Fruit fly (Drosophila melanogaster) whole organism, prepupa: Measurements from ENCODE around the gene Trm1.

Experiments
- CG11762 ChIP-seq: fragments of 200-800 bp; sonication (Bioruptor generic); optimal IDR thresholded peaks from 3 replicates; lab custom pipeline; 2016; ENCODE audit warnings: missing biosample characterization, missing genetic modification characterization; ENCODE audit not compliant: insufficient read depth
- CG15336 ChIP-seq: fragments of 200-800 bp; sonication (Bioruptor generic); IDR thresholded peaks from 2 replicates; pipeline ENCODE4 v1.3.6; 2022; ENCODE audit warnings: missing biosample characterization, missing genetic modification characterization
- CG1621 ChIP-seq: fragments of 200-800 bp; sonication (Bioruptor generic); optimal IDR thresholded peaks from 3 replicates; lab custom pipeline; 2018; ENCODE audit warnings: missing biosample characterization, mild to moderate bottlenecking, missing genetic modification characterization
- CG16779 ChIP-seq: fragments of 200-800 bp; sonication (Bioruptor generic); optimal IDR thresholded peaks from 3 replicates; lab custom pipeline; 2017; ENCODE audit warnings: missing biosample characterization, mild to moderate bottlenecking, missing genetic modification characterization
- CG3032 ChIP-seq: fragments of 200-800 bp; optimal IDR thresholded peaks from 2 replicates; lab custom pipeline; 2019; ENCODE audit warnings: missing biosample characterization, mild to moderate bottlenecking, missing genetic modification characterization, moderate library complexity
- CG31627 ChIP-seq: fragments of 200-800 bp; sonication (Bioruptor generic); optimal IDR thresholded peaks from 3 replicates; lab custom pipeline; 2016; ENCODE audit warnings: missing biosample characterization, missing genetic modification characterization
- CG32006 ChIP-seq: fragments of 200-800 bp; sonication (Bioruptor generic); optimal IDR thresholded peaks from 3 replicates; lab custom pipeline; 2017; ENCODE audit warnings: missing biosample characterization, mild to moderate bottlenecking, missing genetic modification characterization
- CG34406 ChIP-seq: fragments of 200-800 bp; sonication (Bioruptor generic); optimal IDR thresholded peaks from 3 replicates; lab custom pipeline; 2016; ENCODE audit warnings: missing biosample characterization, missing genetic modification characterization
- CG3919 ChIP-seq: fragments of 200-800 bp; sonication (Bioruptor generic); optimal IDR thresholded peaks from 3 replicates; lab custom pipeline; 2016; ENCODE audit warnings: missing biosample characterization, missing genetic modification characterization
- CG4318 ChIP-seq: fragments of 200-800 bp; sonication (Bioruptor generic); optimal IDR thresholded peaks from 3 replicates; lab custom pipeline; 2017; ENCODE audit warnings: missing biosample characterization, mild to moderate bottlenecking, missing genetic modification characterization
- CG6163 ChIP-seq: fragments of 200-800 bp; sonication (Bioruptor generic); IDR thresholded peaks from 3 replicates; pipeline ENCODE4 v1.3.6; 2022; ENCODE audit warnings: missing biosample characterization, missing genetic modification characterization
- CG6276 ChIP-seq: fragments of 200-800 bp; sonication (Bioruptor generic); optimal IDR thresholded peaks from 2 replicates; lab custom pipeline; 2017; ENCODE audit warnings: missing biosample characterization, mild to moderate bottlenecking, missing genetic modification characterization
- CG6808 ChIP-seq: fragments of 200-800 bp; sonication (Bioruptor generic); optimal IDR thresholded peaks from 3 replicates; lab custom pipeline; 2017; ENCODE audit warnings: missing biosample characterization, missing genetic modification characterization, mild to moderate bottlenecking, moderate library complexity, missing genetic modification reagents
- CG6854 ChIP-seq: fragments of 200-800 bp; sonication (Bioruptor generic); optimal IDR thresholded peaks from 2 replicates; lab custom pipeline; 2017; ENCODE audit warnings: missing biosample characterization, mild to moderate bottlenecking, missing genetic modification characterization
- CG7368 ChIP-seq: fragments of 200-800 bp; sonication (Bioruptor generic); optimal IDR thresholded peaks from 3 replicates; lab custom pipeline; 2016; ENCODE audit warnings: missing biosample characterization, missing genetic modification characterization
- CG8319 ChIP-seq: fragments of 200-800 bp; sonication (Bioruptor generic); optimal IDR thresholded peaks from 3 replicates; lab custom pipeline; 2016; ENCODE audit warnings: missing biosample characterization, missing genetic modification characterization
- CG8632 ChIP-seq: fragments of 200-800 bp; sonication (Bioruptor generic); optimal IDR thresholded peaks from 3 replicates; lab custom pipeline; 2016; ENCODE audit warnings: missing biosample characterization, missing genetic modification characterization
- Eip75B ChIP-seq: fragments of 200-800 bp; sonication (Bioruptor generic); optimal IDR thresholded peaks from 3 replicates; lab custom pipeline; 2016; ENCODE audit warnings: missing biosample characterization, missing genetic modification characterization
- Eip93F ChIP-seq: fragments of 200-800 bp; sonication (Bioruptor generic); optimal IDR thresholded peaks from 2 replicates; lab custom pipeline; 2016; ENCODE audit warnings: missing biosample characterization, mild to moderate bottlenecking, missing genetic modification characterization
- Gug ChIP-seq: fragments of 200-800 bp; sonication (Bioruptor generic); IDR thresholded peaks from 2 replicates; pipeline ENCODE4 v1.3.6; 2022; ENCODE audit warnings: missing biosample characterization, missing genetic modification characterization
- Hr38 ChIP-seq: sonication (Bioruptor generic); optimal IDR thresholded peaks from 2 replicates; lab custom pipeline; 2016; ENCODE audit warnings: missing biosample characterization, missing genetic modification characterization
- Hr4 ChIP-seq: fragments of 200-800 bp; sonication (Bioruptor generic); optimal IDR thresholded peaks from 3 replicates; lab custom pipeline; 2016; ENCODE audit warnings: missing biosample characterization, missing genetic modification characterization
- Lpt ChIP-seq: fragments of 200-800 bp; sonication (Bioruptor generic); optimal IDR thresholded peaks from 3 replicates; lab custom pipeline; 2016; ENCODE audit warnings: missing biosample characterization, missing genetic modification characterization
- Met ChIP-seq: fragments of 200-800 bp; sonication (Bioruptor generic); optimal IDR thresholded peaks from 3 replicates; lab custom pipeline; 2016; ENCODE audit warnings: missing biosample characterization, missing genetic modification characterization
- OdsH ChIP-seq: fragments of 200-800 bp; sonication (Bioruptor generic); optimal IDR thresholded peaks from 3 replicates; lab custom pipeline; 2016; ENCODE audit warnings: missing biosample characterization, missing genetic modification characterization
- Smox ChIP-seq: fragments of 200-800 bp; sonication (Bioruptor generic); optimal IDR thresholded peaks from 3 replicates; lab custom pipeline; 2016; ENCODE audit warnings: missing biosample characterization, missing genetic modification characterization
- Sox102F ChIP-seq: fragments of 200-800 bp; sonication (Bioruptor generic); optimal IDR thresholded peaks from 2 replicates; lab custom pipeline; 2016; ENCODE audit warnings: missing biosample characterization, mild to moderate bottlenecking, missing genetic modification characterization
- Sox14 ChIP-seq: fragments of 200-800 bp; sonication (Bioruptor generic); optimal IDR thresholded peaks from 3 replicates; lab custom pipeline; 2016; ENCODE audit warnings: missing biosample characterization, missing genetic modification characterization
- Sox15 ChIP-seq: fragments of 200-800 bp; sonication (Bioruptor generic); optimal IDR thresholded peaks from 3 replicates; lab custom pipeline; 2016; ENCODE audit warnings: missing biosample characterization, missing genetic modification characterization
- achi ChIP-seq: fragments of 200-800 bp; sonication (Bioruptor generic); optimal IDR thresholded peaks from 3 replicates; lab custom pipeline; 2016; ENCODE audit warnings: missing biosample characterization, missing genetic modification characterization
- dac ChIP-seq: fragments of 200-800 bp; sonication (Bioruptor generic); optimal IDR thresholded peaks from 2 replicates; lab custom pipeline; 2017; ENCODE audit warnings: missing biosample characterization, mild to moderate bottlenecking, missing genetic modification characterization
- dsx ChIP-seq: fragments of 200-800 bp; optimal IDR thresholded peaks from 3 replicates; lab custom pipeline; 2019; ENCODE audit warnings: missing biosample characterization, mild to moderate bottlenecking, missing genetic modification characterization, moderate library complexity; ENCODE audit not compliant: poor library complexity, severe bottlenecking
- esn ChIP-seq: fragments of 200-800 bp; sonication (Bioruptor generic); optimal IDR thresholded peaks from 2 replicates; lab custom pipeline; 2016; ENCODE audit warnings: missing biosample characterization, mild to moderate bottlenecking, missing genetic modification characterization, moderate library complexity
- fd59A ChIP-seq: fragments of 200-800 bp; sonication (Bioruptor generic); optimal IDR thresholded peaks from 2 replicates; lab custom pipeline; 2017; ENCODE audit warnings: missing biosample characterization, mild to moderate bottlenecking, missing genetic modification characterization, missing genetic modification reagents
- fd85E ChIP-seq: fragments of 200-800 bp; sonication (Bioruptor generic); optimal IDR thresholded peaks from 3 replicates; lab custom pipeline; 2016; ENCODE audit warnings: missing biosample characterization, missing genetic modification characterization
- fkh ChIP-seq: fragments of 200-800 bp; sonication (Bioruptor generic); optimal IDR thresholded peaks from 3 replicates; lab custom pipeline; 2017; ENCODE audit warnings: missing biosample characterization, mild to moderate bottlenecking, missing genetic modification characterization, moderate library complexity
- lz ChIP-seq: fragments of 200-800 bp; sonication (Bioruptor generic); optimal IDR thresholded peaks from 3 replicates; lab custom pipeline; 2016; ENCODE audit warnings: missing biosample characterization, missing genetic modification characterization
- net ChIP-seq: fragments of 200-800 bp; sonication (Bioruptor generic); optimal IDR thresholded peaks from 3 replicates; lab custom pipeline; 2016; ENCODE audit warnings: missing biosample characterization, missing genetic modification characterization
- pdm3 ChIP-seq: fragments of 200-800 bp; sonication (Bioruptor generic); optimal IDR thresholded peaks from 3 replicates; lab custom pipeline; 2016; ENCODE audit warnings: missing biosample characterization, missing genetic modification characterization
- spab ChIP-seq: fragments of 200-800 bp; sonication (Bioruptor generic); optimal IDR thresholded peaks from 2 replicates; lab custom pipeline; 2017; ENCODE audit warnings: missing biosample characterization, mild to moderate bottlenecking, missing genetic modification characterization, missing genetic modification reagents
- ss ChIP-seq, 2 experiments: fragments of 200-800 bp; sonication (Bioruptor generic); optimal IDR thresholded peaks; 2 replicates in 1 of 2; 3 replicates in 1 of 2; lab custom pipeline; 2017 to 2018; ENCODE audit warnings: mild to moderate bottlenecking in 2 of 2, missing biosample characterization in 2 of 2, missing genetic modification characterization in 2 of 2, moderate library complexity in 1 of 2
- svp ChIP-seq: fragments of 200-800 bp; sonication (Bioruptor generic); peaks from one replicate; lab custom pipeline; 2016; ENCODE audit warnings: missing biosample characterization, missing genetic modification characterization

Trm1 gene

dm6 chr2L:12424555-12424954, 3.3 kb upstream of the Trm1 start, which contains the start of gene Fam92 (continued):
- no peak for TF ChIP-seq Eip93F (GFP tag; lab: Kevin White, UChicago)
- TF ChIP-seq CG7368 (GFP tag; lab: Kevin White, UChicago): peak; percentile 13
- TF ChIP-seq svp: no peak
- TF ChIP-seq CG6854 (GFP tag; lab: Kevin White, UChicago): no peak
- TF ChIP-seq CG3032 (tag; lab: Kevin White, UChicago): peak; percentile 40
- TF ChIP-seq net: no peak
- peak; percentile 55 for TF ChIP-seq CG3919 (GFP tag; lab: Kevin White, UChicago)
- peak; percentile 35 for TF ChIP-seq OdsH (GFP tag; lab: Kevin White, UChicago)
- no peak for TF ChIP-seq Gug (GFP tag; lab: Robert Waterston, UW)
- no peak for TF ChIP-seq CG15336 (GFP tag; lab: Robert Waterston, UW)
- peak; percentile 60 for TF ChIP-seq Met (GFP tag; lab: Kevin White, UChicago)
- TF ChIP-seq Hr38 (GFP tag; lab: Kevin White, UChicago): no peak
- TF ChIP-seq lz (GFP tag; lab: Kevin White, UChicago): peak; percentile 69
- TF ChIP-seq Sox102F: peak; percentile 49
- peak; percentile 30 for TF ChIP-seq CG6808 (GFP tag; lab: Kevin White, UChicago)
- TF ChIP-seq CG16779 (tag; lab: Kevin White, UChicago): no peak
- peak; percentile 47 for TF ChIP-seq Sox14 (GFP tag; lab: Kevin White, UChicago)
- TF ChIP-seq esn (GFP tag; lab: Kevin White, UChicago): peak; percentile 71
- no peak for TF ChIP-seq CG11762 (GFP tag; lab: Kevin White, UChicago)
- TF ChIP-seq spab (GFP tag; lab: Kevin White, UChicago): no peak
- TF ChIP-seq fd85E (GFP tag; lab: Kevin White, UChicago): no peak
- peak; percentile 41 for TF ChIP-seq Smox (GFP tag; lab: Kevin White, UChicago)
- TF ChIP-seq fkh (GFP tag; lab: Kevin White, UChicago): no peak
- TF ChIP-seq Hr4: peak; percentile 19
- no peak for TF ChIP-seq CG4318 (GFP tag; lab: Kevin White, UChicago)
- TF ChIP-seq achi: peak; percentile 11
- TF ChIP-seq dsx (GFP tag; lab: Kevin White, UChicago): no peak

DNA sequence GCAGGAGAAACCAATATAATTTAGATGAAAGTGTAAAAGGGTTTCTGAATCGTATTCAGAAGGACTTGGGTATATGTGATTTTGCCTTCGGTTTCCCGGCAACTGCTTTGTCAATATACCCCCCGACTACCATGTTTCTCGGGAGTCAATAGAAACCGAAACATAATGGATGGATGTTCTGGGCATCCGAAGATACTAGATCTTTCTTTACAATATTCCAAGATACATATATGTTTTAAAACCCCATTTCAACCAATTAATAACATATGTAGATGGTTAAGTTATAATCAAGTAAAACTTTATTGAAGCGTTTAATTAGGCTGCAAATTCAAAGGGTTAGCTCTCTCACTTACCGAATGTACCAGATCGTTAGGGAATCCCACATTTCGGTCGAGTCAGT, 3.0 kb downstream of the Trm1 start, which contains the start of gene CG5435:
CG5435 (minus strand) TSS at position 101 of the 400 bp plus-strand sequence.
- no peak for TF ChIP-seq Eip93F (GFP tag; lab: Kevin White, UChicago)
- no peak for TF ChIP-seq CG16779 (tag; lab: Kevin White, UChicago)
- TF ChIP-seq CG4318 (GFP tag; lab: Kevin White, UChicago): no peak
- no peak for TF ChIP-seq pdm3 (GFP tag; lab: Kevin White, UChicago)
- TF ChIP-seq net: no peak
- no peak for TF ChIP-seq CG6808 (GFP tag; lab: Kevin White, UChicago)
- no peak for TF ChIP-seq Hr38 (GFP tag; lab: Kevin White, UChicago)
- TF ChIP-seq CG1621 (tag; lab: Kevin White, UChicago): no peak
- TF ChIP-seq CG6163 (GFP tag; lab: Robert Waterston, UW): no peak
- TF ChIP-seq CG34406 (GFP tag; lab: Kevin White, UChicago): no peak
- no peak for TF ChIP-seq dac (GFP tag; lab: Kevin White, UChicago)
- TF ChIP-seq CG8632 (GFP tag; lab: Kevin White, UChicago): no peak
- TF ChIP-seq Sox14 (GFP tag; lab: Kevin White, UChicago): no peak

dm6 chr2L:12433712-12434534, 6.1 kb downstream of the Trm1 start, which contains the start of gene eRF3:
eRF3 (plus strand) TSS chr2L:12434452.
- TF ChIP-seq CG16779 (tag; lab: Kevin White, UChicago): no peak
- no peak for TF ChIP-seq Sox14 (GFP tag; lab: Kevin White, UChicago)
- peak; percentile 68 for TF ChIP-seq esn (GFP tag; lab: Kevin White, UChicago)
- TF ChIP-seq CG7368 (GFP tag; lab: Kevin White, UChicago): peak; percentile 49
- TF ChIP-seq CG6163 (GFP tag; lab: Robert Waterston, UW): peak; percentile 52; the same call in 2 of the 3 replicates
- TF ChIP-seq CG3919 (GFP tag; lab: Kevin White, UChicago): peak; percentile 58
- TF ChIP-seq CG8319 (GFP tag; lab: Kevin White, UChicago): peak; percentile 76
- TF ChIP-seq CG32006 (GFP tag; lab: Kevin White, UChicago): peak; percentile 73
- TF ChIP-seq Gug (GFP tag; lab: Robert Waterston, UW): peak; percentile 56; the same call in 1 of the 2 replicates
- peak; percentile 78 for TF ChIP-seq CG8632 (GFP tag; lab: Kevin White, UChicago)
- peak; percentile 79 for TF ChIP-seq CG3032 (tag; lab: Kevin White, UChicago)
- TF ChIP-seq Sox15 (GFP tag; lab: Kevin White, UChicago): peak; percentile 38
- TF ChIP-seq CG31627 (GFP tag; lab: Kevin White, UChicago): peak; percentile 26
- TF ChIP-seq Lpt (GFP tag; lab: Kevin White, UChicago): peak; percentile 48
- peak in 1 of 2 experiments; percentile 45 for TF ChIP-seq ss (GFP tag; optimal IDR thresholded peaks at IDR 0.05; lab: Kevin White, UChicago)
- TF ChIP-seq CG6808 (GFP tag; lab: Kevin White, UChicago): peak; percentile 37
- peak; percentile 38 for TF ChIP-seq Eip75B (GFP tag; lab: Kevin White, UChicago)
- TF ChIP-seq fd59A (GFP tag; lab: Kevin White, UChicago): no peak
- TF ChIP-seq Sox102F: peak; percentile 36
- TF ChIP-seq CG6276 (GFP tag; lab: Kevin White, UChicago): no peak
- peak; percentile 18 for TF ChIP-seq spab (GFP tag; lab: Kevin White, UChicago)
- peak; percentile 14 for TF ChIP-seq CG11762 (GFP tag; lab: Kevin White, UChicago)
- TF ChIP-seq CG6854 (GFP tag; lab: Kevin White, UChicago): no peak
- peak; percentile 68 for TF ChIP-seq CG4318 (GFP tag; lab: Kevin White, UChicago)
